Worm (Caenorhabditis elegans) whole organism, mixed stage, embryonic: ENCODE results near the gene clec-22.

Experiments used
- M03D4.4 ChIP-seq: sonication (generic microtip); optimal IDR thresholded peaks from 2 replicates; lab custom pipeline; 2017; ENCODE audit warnings: mild to moderate bottlenecking, missing genetic modification characterization, missing compliant biosample characterization
- bed-3 ChIP-seq: fragments of 200-800 bp; sonication (Bioruptor generic); optimal IDR thresholded peaks from 3 replicates; lab custom pipeline; 2018; ENCODE audit warnings: mild to moderate bottlenecking, missing genetic modification characterization, moderate library complexity, missing compliant biosample characterization
- blmp-1 ChIP-seq: fragments of 150-350 bp; optimal IDR thresholded peaks from 2 replicates; lab custom pipeline; 2014; ENCODE audit warnings: missing biosample characterization, missing genetic modification characterization
- ceh-43 ChIP-seq: fragments of 200-800 bp; sonication (Bioruptor generic); optimal IDR thresholded peaks from 2 replicates; lab custom pipeline; 2018; ENCODE audit warnings: mild to moderate bottlenecking, missing genetic modification characterization, moderate library complexity, missing compliant biosample characterization
- ceh-83 ChIP-seq: fragments of 200-800 bp; sonication (Bioruptor generic); optimal IDR thresholded peaks from 2 replicates; lab custom pipeline; 2018; ENCODE audit warnings: mild to moderate bottlenecking, missing genetic modification characterization, missing compliant biosample characterization
- ces-1 ChIP-seq: fragments of 150-350 bp; optimal IDR thresholded peaks from 2 replicates; lab custom pipeline; 2014; ENCODE audit warnings: missing biosample characterization, missing genetic modification reagents, missing genetic modification characterization
- cnd-1 ChIP-seq: fragments of 200-800 bp; sonication (Bioruptor generic); optimal IDR thresholded peaks from 2 replicates; lab custom pipeline; 2018; ENCODE audit warnings: mild to moderate bottlenecking, missing genetic modification characterization, missing compliant biosample characterization
- drap-1 ChIP-seq: fragments of 200-800 bp; sonication (Bioruptor generic); optimal IDR thresholded peaks from 3 replicates; lab custom pipeline; 2018; ENCODE audit warnings: mild to moderate bottlenecking, missing genetic modification characterization, missing compliant biosample characterization
- elt-1 ChIP-seq: sonication (generic microtip); optimal IDR thresholded peaks from 2 replicates; lab custom pipeline; 2017; ENCODE audit warnings: missing genetic modification characterization, mild to moderate bottlenecking, missing compliant biosample characterization, antibody characterized with exemption, moderate library complexity, borderline replicate concordance; ENCODE audit not compliant: insufficient read depth
- flh-1 ChIP-seq: fragments of 200-800 bp; sonication (Bioruptor generic); optimal IDR thresholded peaks from 2 replicates; lab custom pipeline; 2018; ENCODE audit warnings: mild to moderate bottlenecking, missing genetic modification characterization, moderate library complexity, missing compliant biosample characterization
- ham-2 ChIP-seq: fragments of 200-800 bp; sonication (Bioruptor generic); optimal IDR thresholded peaks from 2 replicates; lab custom pipeline; 2018; ENCODE audit warnings: mild to moderate bottlenecking, missing genetic modification characterization, missing compliant biosample characterization
- hlh-1 ChIP-seq: fragments of 150-350 bp; optimal IDR thresholded peaks from 2 replicates; lab custom pipeline; 2014; ENCODE audit warnings: missing biosample characterization, missing genetic modification reagents, missing genetic modification characterization
- lin-13 ChIP-seq: fragments of 150-350 bp; optimal IDR thresholded peaks from 2 replicates; lab custom pipeline; 2014; ENCODE audit warnings: missing biosample characterization, missing genetic modification characterization
- lin-32 ChIP-seq: fragments of 200-800 bp; sonication (Bioruptor generic); optimal IDR thresholded peaks from 2 replicates; lab custom pipeline; 2018; ENCODE audit warnings: mild to moderate bottlenecking, missing genetic modification characterization, missing compliant biosample characterization
- lsy-2 ChIP-seq: fragments of 150-350 bp; optimal IDR thresholded peaks from 2 replicates; lab custom pipeline; 2014; ENCODE audit warnings: missing biosample characterization, missing genetic modification characterization
- mab-5 ChIP-seq: fragments of 150-350 bp; optimal IDR thresholded peaks from 2 replicates; lab custom pipeline; 2014; ENCODE audit warnings: missing biosample characterization, missing genetic modification characterization
- mls-2 ChIP-seq: sonication (generic microtip); optimal IDR thresholded peaks from 2 replicates; lab custom pipeline; 2016; ENCODE audit warnings: mild to moderate bottlenecking, missing genetic modification characterization, moderate library complexity, missing compliant biosample characterization
- nhr-12 ChIP-seq: fragments of 150-350 bp; optimal IDR thresholded peaks from 2 replicates; lab custom pipeline; 2014; ENCODE audit warnings: missing biosample characterization, missing genetic modification characterization
- nhr-237 ChIP-seq: fragments of 150-350 bp; optimal IDR thresholded peaks from 2 replicates; lab custom pipeline; 2014; ENCODE audit warnings: missing biosample characterization, missing genetic modification characterization
- nhr-28 ChIP-seq: fragments of 150-350 bp; optimal IDR thresholded peaks from 2 replicates; lab custom pipeline; 2014; ENCODE audit warnings: missing biosample characterization, missing genetic modification characterization
- nhr-76 ChIP-seq: sonication (generic microtip); optimal IDR thresholded peaks from 2 replicates; lab custom pipeline; 2017; ENCODE audit warnings: missing biosample characterization, missing genetic modification characterization
- sem-2 ChIP-seq: fragments of 200-800 bp; sonication (Bioruptor generic); optimal IDR thresholded peaks from 2 replicates; lab custom pipeline; 2018; ENCODE audit warnings: mild to moderate bottlenecking, missing genetic modification characterization, missing compliant biosample characterization
- snpc-4 ChIP-seq: fragments of 150-350 bp; optimal IDR thresholded peaks from 2 replicates; lab custom pipeline; 2014; ENCODE audit warnings: missing biosample characterization, missing genetic modification characterization
- sptf-1 ChIP-seq: sonication (generic microtip); optimal IDR thresholded peaks from 2 replicates; lab custom pipeline; 2017; ENCODE audit warnings: mild to moderate bottlenecking, missing genetic modification characterization, moderate library complexity, missing compliant biosample characterization
- tbx-8 ChIP-seq: fragments of 200-800 bp; sonication (Bioruptor generic); optimal IDR thresholded peaks from 2 replicates; lab custom pipeline; 2018; ENCODE audit warnings: mild to moderate bottlenecking, missing genetic modification characterization, moderate library complexity, missing compliant biosample characterization
- unc-39 ChIP-seq: fragments of 150-350 bp; optimal IDR thresholded peaks from 2 replicates; lab custom pipeline; 2014; ENCODE audit warnings: missing biosample characterization, missing genetic modification characterization
- unc-62 ChIP-seq: fragments of 150-350 bp; optimal IDR thresholded peaks from 2 replicates; lab custom pipeline; 2014; ENCODE audit warnings: missing biosample characterization, missing genetic modification reagents, missing genetic modification characterization
- zip-8 ChIP-seq: fragments of 150-350 bp; optimal IDR thresholded peaks from 2 replicates; lab custom pipeline; 2014; ENCODE audit warnings: missing biosample characterization, missing genetic modification characterization
- ztf-11 ChIP-seq: fragments of 150-350 bp; optimal IDR thresholded peaks from 2 replicates; lab custom pipeline; 2014; ENCODE audit warnings: missing biosample characterization, missing genetic modification characterization

clec-22 gene

ce11 chrV:16821270-16821737, 36.9 kb upstream of the clec-22 start, which contains the start of gene T20B3.14:
T20B3.14 (minus strand) TSS chrV:16821320.
- no peak for TF ChIP-seq mls-2 (tag; lab: Kevin White, UChicago)
- peak; percentile 83 for TF ChIP-seq zip-8 (tag; lab: Kevin White, UChicago)
- TF ChIP-seq bed-3 (GFP tag; lab: Kevin White, UChicago), result no peak

DNA sequence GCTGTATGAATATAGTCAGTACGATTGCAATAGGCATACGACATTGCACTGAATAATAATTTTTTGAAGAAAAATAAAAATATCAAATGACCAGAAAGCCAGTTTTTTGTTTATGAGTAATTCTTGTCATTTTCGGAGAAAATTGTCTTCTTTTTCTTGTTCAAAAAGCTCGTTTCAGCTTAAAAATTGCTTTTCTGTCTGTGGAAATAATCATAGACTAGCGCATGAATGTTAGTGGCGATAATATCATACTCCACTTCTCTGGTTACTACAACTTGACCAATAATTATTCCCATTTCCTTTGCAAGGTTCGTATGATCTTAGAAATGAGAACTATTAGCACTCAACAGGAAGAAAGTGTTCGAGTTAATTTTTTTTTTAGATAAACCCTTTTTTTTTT, 30.7 kb upstream of the clec-22 start, which contains the start of gene srh-216:
Gene srh-216, minus strand, starts transcription at position 101 of the 400 bp plus-strand sequence.
- no peak for TF ChIP-seq mab-5
- no peak for TF ChIP-seq sem-2 (GFP tag; lab: Kevin White, UChicago)
- no peak for TF ChIP-seq flh-1
- TF ChIP-seq ces-1 (GFP tag; lab: Kevin White, UChicago), result no peak
- no peak for TF ChIP-seq nhr-12 (tag; lab: Kevin White, UChicago)
- TF ChIP-seq elt-1 (tag; lab: Kevin White, UChicago), result no peak
- no peak for TF ChIP-seq lin-13 (tag; lab: Kevin White, UChicago)
- no peak for TF ChIP-seq drap-1 (GFP tag; lab: Kevin White, UChicago)
- TF ChIP-seq ztf-11 (tag; lab: Kevin White, UChicago), result no peak

DNA sequence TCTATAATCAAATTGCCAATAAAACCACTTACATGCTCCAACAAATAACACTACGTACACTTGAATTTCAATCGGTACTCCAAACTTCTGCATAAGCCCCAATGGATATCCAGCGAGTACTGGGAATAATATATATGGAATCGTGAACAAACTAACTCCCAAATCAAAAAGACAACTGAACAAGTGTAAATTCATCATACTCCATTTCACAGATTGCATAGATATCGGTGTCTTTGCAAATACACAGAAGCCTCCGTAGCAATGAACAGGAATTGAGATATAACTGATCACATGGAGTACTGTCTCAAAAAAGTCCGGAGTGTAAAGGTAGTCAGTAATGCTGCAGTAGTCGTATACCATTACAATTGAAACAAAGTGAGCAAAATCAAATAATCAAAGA, 28.8 kb upstream of the clec-22 start, which contains the start of gene srh-214:
Gene srh-214, minus strand, starts transcription at position 360 of the 400 bp plus-strand sequence.
- TF ChIP-seq ham-2 (GFP tag; lab: Kevin White, UChicago) (no peak), blmp-1 (tag; lab: Kevin White, UChicago) (no peak), drap-1 (GFP tag; lab: Kevin White, UChicago) (no peak), nhr-237 (tag; lab: Kevin White, UChicago) (no peak), nhr-76 (no peak), ceh-83 (GFP tag; lab: Kevin White, UChicago) (no peak), sptf-1 (tag; lab: Kevin White, UChicago) (no peak), cnd-1 (tag; lab: Kevin White, UChicago) (no peak), unc-62 (GFP tag; lab: Kevin White, UChicago) (no peak)

DNA sequence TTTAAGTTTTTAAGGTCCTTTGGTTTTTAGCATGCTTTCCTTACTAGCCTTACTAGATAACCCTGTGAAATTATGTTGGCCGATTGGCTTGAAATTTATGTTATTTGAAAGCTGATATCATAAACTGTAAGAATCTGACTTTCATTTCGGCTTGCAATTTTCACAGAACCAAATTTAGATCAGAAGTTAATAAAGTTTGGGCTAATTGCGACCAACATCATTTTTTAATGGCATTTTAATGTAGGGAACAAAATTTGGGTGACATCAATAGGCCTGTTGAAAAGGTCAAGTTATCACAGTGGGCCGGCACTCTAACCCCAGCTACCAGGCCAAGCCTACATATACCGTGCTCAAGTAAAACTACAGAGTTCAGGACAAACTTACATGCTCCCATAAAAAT, 26.9 kb upstream of the clec-22 start:
- TF ChIP-seq hlh-1 (tag; lab: Kevin White, UChicago) (no peak), nhr-76 (no peak), snpc-4 (tag; lab: Kevin White, UChicago) (no peak), sptf-1 (tag; lab: Kevin White, UChicago) (no peak)
- TF ChIP-seq, all 35 proteins: peak for 0

- TF ChIP-seq nhr-76 (no peak), ceh-83 (GFP tag; lab: Kevin White, UChicago) (no peak), tbx-8 (GFP tag; lab: Kevin White, UChicago) (no peak), lin-13 (tag; lab: Kevin White, UChicago) (no peak), lin-32 (GFP tag; lab: Kevin White, UChicago) (no peak), M03D4.4 (tag; lab: Kevin White, UChicago) (no peak), flh-1 (no peak), ceh-43 (GFP tag; lab: Kevin White, UChicago) (no peak), ztf-11 (tag; lab: Kevin White, UChicago) (no peak), ham-2 (GFP tag; lab: Kevin White, UChicago) (no peak), sptf-1 (tag; lab: Kevin White, UChicago) (no peak), nhr-12 (tag; lab: Kevin White, UChicago) (no peak), cnd-1 (tag; lab: Kevin White, UChicago) (no peak)
Observed at ce11 chrV:16831921-16832320, 26.3 kb upstream of the clec-22 start, which contains the start of gene srh-215. srh-215 (minus strand) TSS chrV:16832021.

DNA sequence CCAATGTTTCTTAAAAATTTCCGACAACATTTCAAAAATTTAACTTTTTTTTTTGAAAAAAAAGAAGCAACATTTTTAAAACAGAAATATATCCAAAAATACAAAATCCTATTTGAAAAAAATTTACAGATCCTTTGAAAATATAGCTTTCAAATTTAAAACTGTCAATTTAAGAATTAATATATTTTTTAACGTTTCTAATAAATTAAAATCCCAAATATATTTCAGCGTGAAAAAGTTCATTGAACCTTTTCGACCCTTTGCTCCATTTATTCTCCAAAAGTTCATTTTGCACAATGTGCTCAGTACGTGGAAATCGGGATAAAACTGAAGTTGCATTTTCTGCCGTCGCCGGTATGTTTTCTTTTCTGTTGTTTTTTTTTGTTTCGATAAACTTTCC, 25.4 kb upstream of the clec-22 start, which contains the start of gene phy-3:
Gene phy-3, plus strand, starts transcription at position 301 of the 400 bp plus-strand sequence.
- TF ChIP-seq nhr-28 (tag; lab: Kevin White, UChicago) (no peak), sptf-1 (tag; lab: Kevin White, UChicago) (no peak), tbx-8 (GFP tag; lab: Kevin White, UChicago) (no peak), sem-2 (GFP tag; lab: Kevin White, UChicago) (no peak), lsy-2 (no peak), lin-32 (GFP tag; lab: Kevin White, UChicago) (no peak), nhr-76 (no peak), snpc-4 (tag; lab: Kevin White, UChicago) (no peak), M03D4.4 (tag; lab: Kevin White, UChicago) (no peak), unc-62 (GFP tag; lab: Kevin White, UChicago) (no peak), mab-5 (no peak), bed-3 (GFP tag; lab: Kevin White, UChicago) (no peak), drap-1 (GFP tag; lab: Kevin White, UChicago) (no peak), unc-39 (no peak), blmp-1 (tag; lab: Kevin White, UChicago) (no peak), ham-2 (GFP tag; lab: Kevin White, UChicago) (no peak), flh-1 (no peak), ceh-43 (GFP tag; lab: Kevin White, UChicago) (no peak), elt-1 (tag; lab: Kevin White, UChicago) (no peak), nhr-237 (tag; lab: Kevin White, UChicago) (no peak)
